Fruit fly (Drosophila melanogaster) whole organism, embryonic: ENCODE measurements around the gene Pde9.

Source experiments
- CG11504 ChIP-seq: fragments of 200-800 bp; sonication (Bioruptor generic); optimal IDR thresholded peaks from 3 replicates; lab custom pipeline; 2019; ENCODE audit warnings: missing biosample characterization, mild to moderate bottlenecking, missing genetic modification characterization, moderate library complexity
- CG13296 ChIP-seq: fragments of 200-800 bp; sonication (Bioruptor generic); optimal IDR thresholded peaks from 3 replicates; lab custom pipeline; 2018; ENCODE audit warnings: missing biosample characterization, mild to moderate bottlenecking, missing genetic modification characterization
- CG13424 ChIP-seq: fragments of 200-800 bp; sonication (Bioruptor generic); optimal IDR thresholded peaks from 2 replicates; lab custom pipeline; 2019; ENCODE audit warnings: missing biosample characterization, mild to moderate bottlenecking, missing genetic modification characterization, moderate library complexity
- CG1529 ChIP-seq: fragments of 200-800 bp; sonication (Bioruptor generic); optimal IDR thresholded peaks from 3 replicates; lab custom pipeline; 2018; ENCODE audit warnings: missing biosample characterization, missing genetic modification characterization
- CG17359 ChIP-seq: fragments of 200-800 bp; sonication (Bioruptor generic); optimal IDR thresholded peaks from 3 replicates; lab custom pipeline; 2018; ENCODE audit warnings: missing biosample characterization, mild to moderate bottlenecking, missing genetic modification characterization, moderate library complexity
- CG17829 ChIP-seq: fragments of 200-800 bp; optimal IDR thresholded peaks from 2 replicates; lab custom pipeline; 2019; ENCODE audit warnings: missing biosample characterization, mild to moderate bottlenecking, missing genetic modification characterization, moderate library complexity
- CG18262 ChIP-seq: fragments of 200-800 bp; optimal IDR thresholded peaks from 3 replicates; lab custom pipeline; 2019; ENCODE audit warnings: missing biosample characterization, mild to moderate bottlenecking, missing genetic modification characterization, moderate library complexity
- CG18619 ChIP-seq: fragments of 200-800 bp; sonication (Bioruptor generic); optimal IDR thresholded peaks from 3 replicates; lab custom pipeline; 2017; ENCODE audit warnings: missing biosample characterization, mild to moderate bottlenecking, missing genetic modification characterization
- CG2129 ChIP-seq: fragments of 200-800 bp; sonication (Bioruptor generic); IDR thresholded peaks from 2 replicates; pipeline ENCODE4 v1.3.6; 2022; ENCODE audit warnings: missing biosample characterization, missing genetic modification characterization; ENCODE audit not compliant: partially characterized antibody
- CG2678 ChIP-seq: fragments of 200-800 bp; sonication (Bioruptor generic); optimal IDR thresholded peaks from 3 replicates; lab custom pipeline; 2019; ENCODE audit warnings: missing biosample characterization, mild to moderate bottlenecking, missing genetic modification characterization, moderate library complexity
- CG2712 ChIP-seq: fragments of 200-800 bp; optimal IDR thresholded peaks from 3 replicates; lab custom pipeline; 2019; ENCODE audit warnings: missing biosample characterization, mild to moderate bottlenecking, missing genetic modification characterization, moderate library complexity
- CG3281 ChIP-seq: fragments of 200-800 bp; sonication (Bioruptor generic); optimal IDR thresholded peaks from 3 replicates; lab custom pipeline; 2017; ENCODE audit warnings: missing biosample characterization, mild to moderate bottlenecking, missing genetic modification characterization
- CG3726 ChIP-seq: fragments of 200-800 bp; sonication (Bioruptor generic); IDR thresholded peaks from 3 replicates; pipeline ENCODE4, ENCODE4 v1.3.6; 2022; ENCODE audit warnings: missing biosample characterization, missing genetic modification characterization
- CG4404 ChIP-seq: fragments of 200-800 bp; sonication (Bioruptor generic); IDR thresholded peaks from 2 replicates; pipeline ENCODE4 v1.3.6; 2022; ENCODE audit warnings: missing biosample characterization, missing genetic modification characterization
- CG4424 ChIP-seq: fragments of 200-800 bp; sonication (Bioruptor generic); optimal IDR thresholded peaks from 3 replicates; lab custom pipeline; 2016; ENCODE audit warnings: missing biosample characterization, missing genetic modification characterization
- CG8281 ChIP-seq: fragments of 200-800 bp; sonication (Bioruptor generic); optimal IDR thresholded peaks from 2 replicates; lab custom pipeline; 2018; ENCODE audit warnings: missing biosample characterization, mild to moderate bottlenecking, missing genetic modification characterization, moderate library complexity
- CG8944 ChIP-seq: fragments of 200-800 bp; sonication (Bioruptor generic); optimal IDR thresholded peaks from 3 replicates; lab custom pipeline; 2016; ENCODE audit warnings: missing biosample characterization, missing genetic modification characterization
- CG9817 ChIP-seq: fragments of 200-800 bp; sonication (Bioruptor generic); optimal IDR thresholded peaks from 2 replicates; lab custom pipeline; 2018; ENCODE audit warnings: missing biosample characterization, mild to moderate bottlenecking, missing genetic modification characterization, moderate library complexity
- CTCF ChIP-seq: fragments of 200-800 bp; sonication (Bioruptor generic); optimal IDR thresholded peaks from 2 replicates; lab custom pipeline; 2017; ENCODE audit warnings: missing biosample characterization, mild to moderate bottlenecking, missing genetic modification characterization, moderate library complexity
- CoRest ChIP-seq: fragments of 200-800 bp; sonication (Bioruptor generic); optimal IDR thresholded peaks from 3 replicates; lab custom pipeline; 2018; ENCODE audit warnings: missing biosample characterization, mild to moderate bottlenecking, missing genetic modification characterization, moderate library complexity
- D ChIP-seq, 2 experiments: fragments of 200-800 bp in 1 of 2; fragments of >200 bp in 1 of 2; sonication (Bioruptor generic) in 1 of 2; optimal IDR thresholded peaks; 2 replicates in 1 of 2; 3 replicates in 1 of 2; lab custom pipeline; 2017; ENCODE audit warnings: mild to moderate bottlenecking in 1 of 2, missing biosample characterization in 1 of 2, missing genetic modification characterization in 1 of 2, missing genetic modification reagents in 1 of 2
- E2f1 ChIP-seq: fragments of 200-800 bp; sonication (Bioruptor generic); IDR thresholded peaks from 2 replicates; pipeline ENCODE4 v1.3.6; 2022; ENCODE audit warnings: missing biosample characterization, missing genetic modification characterization
- Eip74EF ChIP-seq, 2 experiments: fragments of 200-800 bp in 1 of 2; fragments of >200 bp in 1 of 2; sonication (Bioruptor generic) in 1 of 2; optimal IDR thresholded peaks; 2 replicates each; lab custom pipeline; 2017 to 2019; ENCODE audit warnings: missing biosample characterization in 2 of 2, missing genetic modification characterization in 2 of 2, mild to moderate bottlenecking in 1 of 2, moderate library complexity in 1 of 2
- Fer3 ChIP-seq: fragments of 200-800 bp; sonication (Bioruptor generic); optimal IDR thresholded peaks from 2 replicates; lab custom pipeline; 2018; ENCODE audit warnings: missing biosample characterization, mild to moderate bottlenecking, missing genetic modification characterization, moderate library complexity
- HHEX ChIP-seq: fragments of 200-800 bp; sonication (Bioruptor generic); optimal IDR thresholded peaks from 3 replicates; lab custom pipeline; 2017; ENCODE audit warnings: missing biosample characterization, mild to moderate bottlenecking, missing genetic modification characterization, missing genetic modification reagents
- HmgD ChIP-seq: fragments of 200-800 bp; sonication (Bioruptor generic); optimal IDR thresholded peaks from 3 replicates; lab custom pipeline; 2016; ENCODE audit warnings: missing biosample characterization, missing genetic modification characterization
- Hr78 ChIP-seq, 2 experiments: fragments of 200-800 bp in 1 of 2; fragments of >200 bp in 1 of 2; sonication (Bioruptor generic) in 1 of 2; optimal IDR thresholded peaks; 2 replicates each; lab custom pipeline; 2017 to 2019; ENCODE audit warnings: missing biosample characterization in 2 of 2, missing genetic modification characterization in 2 of 2, mild to moderate bottlenecking in 1 of 2, moderate library complexity in 1 of 2
- ara ChIP-seq: fragments of 200-800 bp; sonication (Bioruptor generic); IDR thresholded peaks from 2 replicates; pipeline ENCODE4 v1.3.6; 2022; ENCODE audit warnings: missing biosample characterization, missing genetic modification characterization
- bowl ChIP-seq: fragments of 200-800 bp; sonication (Bioruptor generic); IDR thresholded peaks from 2 replicates; pipeline ENCODE4 v1.3.6; 2022; ENCODE audit warnings: missing biosample characterization, missing genetic modification characterization
- caup ChIP-seq: fragments of 200-800 bp; sonication (Bioruptor generic); optimal IDR thresholded peaks from 3 replicates; lab custom pipeline; 2017; ENCODE audit warnings: missing biosample characterization, mild to moderate bottlenecking, missing genetic modification characterization, moderate library complexity; ENCODE audit not compliant: severe bottlenecking
- cg ChIP-seq: fragments of 200-800 bp; sonication (Bioruptor generic); optimal IDR thresholded peaks from 3 replicates; lab custom pipeline; 2019; ENCODE audit warnings: missing biosample characterization, mild to moderate bottlenecking, missing genetic modification characterization, moderate library complexity
- chinmo ChIP-seq: fragments of 200-800 bp; sonication (Bioruptor generic); IDR thresholded peaks from 4 replicates; pipeline ENCODE4 v1.3.6; 2022; ENCODE audit warnings: missing biosample characterization, missing genetic modification characterization; ENCODE audit not compliant: partially characterized antibody
- dysf ChIP-seq: fragments of 200-800 bp; sonication (Bioruptor generic); IDR thresholded peaks from 3 replicates; pipeline ENCODE4 v1.3.6; 2022; ENCODE audit warnings: missing biosample characterization, missing genetic modification characterization
- eyg ChIP-seq: fragments of 200-800 bp; sonication (Bioruptor generic); optimal IDR thresholded peaks from 3 replicates; lab custom pipeline; 2016; ENCODE audit warnings: missing biosample characterization, missing genetic modification characterization
- hkb ChIP-seq, 2 experiments: fragments of 200-800 bp in 1 of 2; fragments of >200 bp in 1 of 2; sonication (Bioruptor generic) in 1 of 2; IDR thresholded peaks in 1 of 2; optimal IDR thresholded peaks in 1 of 2; 2 replicates each; pipeline versions ENCODE4 v1.3.6 to Lab custom; 2017 to 2022; ENCODE audit warnings: missing biosample characterization in 1 of 2, missing genetic modification characterization in 1 of 2
- lola ChIP-seq, 3 experiments: fragments of >200 bp in 2 of 3; fragments of 200-800 bp in 1 of 3; sonication (Bioruptor generic) in 1 of 3; optimal IDR thresholded peaks; 2 replicates each; lab custom pipeline; 2017 to 2019; ENCODE audit warnings: missing biosample characterization in 3 of 3, missing genetic modification characterization in 3 of 3, mild to moderate bottlenecking in 1 of 3, moderate library complexity in 1 of 3
- nerfin-1 ChIP-seq: fragments of 200-800 bp; sonication (Bioruptor generic); optimal IDR thresholded peaks from 3 replicates; lab custom pipeline; 2019; ENCODE audit warnings: missing biosample characterization, mild to moderate bottlenecking, missing genetic modification characterization, moderate library complexity
- nerfin-2 ChIP-seq: fragments of 200-800 bp; sonication (Bioruptor generic); IDR thresholded peaks from 2 replicates; pipeline ENCODE4 v1.3.6; 2022; ENCODE audit warnings: missing biosample characterization, missing genetic modification characterization; ENCODE audit not compliant: partially characterized antibody
- nmo ChIP-seq: fragments of 200-800 bp; sonication (Bioruptor generic); optimal IDR thresholded peaks from 2 replicates; lab custom pipeline; 2018; ENCODE audit warnings: missing biosample characterization, mild to moderate bottlenecking, missing genetic modification characterization, moderate library complexity
- sc ChIP-seq, 3 experiments: fragments of >200 bp in 2 of 3; fragments of 200-800 bp in 1 of 3; sonication (Bioruptor generic) in 1 of 3; optimal IDR thresholded peaks; 2 replicates in 2 of 3; 3 replicates in 1 of 3; lab custom pipeline; 2017; ENCODE audit warnings: mild to moderate bottlenecking in 1 of 3, missing biosample characterization in 1 of 3, missing genetic modification characterization in 1 of 3, missing genetic modification reagents in 1 of 3
- scrt ChIP-seq: fragments of 200-800 bp; sonication (Bioruptor generic); optimal IDR thresholded peaks from 2 replicates; lab custom pipeline; 2018; ENCODE audit warnings: missing biosample characterization, mild to moderate bottlenecking, missing genetic modification characterization, moderate library complexity
- sens ChIP-seq: fragments of 200-800 bp; sonication (Bioruptor generic); peaks from one replicate; lab custom pipeline; 2016; ENCODE audit warnings: missing biosample characterization, missing genetic modification characterization
- sima ChIP-seq: fragments of 200-800 bp; sonication (Bioruptor generic); optimal IDR thresholded peaks from 2 replicates; lab custom pipeline; 2016; ENCODE audit warnings: missing biosample characterization, missing genetic modification characterization
- sisA ChIP-seq: fragments of 200-800 bp; sonication (Bioruptor generic); IDR thresholded peaks from 2 replicates; pipeline ENCODE4 v1.3.6; 2022; ENCODE audit warnings: missing biosample characterization, missing genetic modification characterization
- slbo ChIP-seq: fragments of 200-800 bp; sonication (Bioruptor generic); IDR thresholded peaks from 2 replicates; pipeline ENCODE4 v1.3.6; 2022; ENCODE audit warnings: missing biosample characterization, missing genetic modification characterization
- yki ChIP-seq: fragments of >200 bp; optimal IDR thresholded peaks from 3 replicates; lab custom pipeline; 2018
- zf30C ChIP-seq: fragments of 200-800 bp; sonication (Bioruptor generic); optimal IDR thresholded peaks from 3 replicates; lab custom pipeline; 2018; ENCODE audit warnings: missing biosample characterization, mild to moderate bottlenecking, missing genetic modification characterization

Gene Pde9

dm6 chrX:12937825-12938520 is 40.8 kb upstream of the Pde9 start (continued):
- TF ChIP-seq CG2678 (tag; lab: Kevin White, UChicago), result peak; percentile 76
- peak; percentile 67 for TF ChIP-seq CG18262 (tag; lab: Kevin White, UChicago)
- no peak for TF ChIP-seq CG8944
- no peak for TF ChIP-seq CG8281 (tag; lab: Kevin White, UChicago)
- TF ChIP-seq yki, result peak; percentile 54
- peak; percentile 71 for TF ChIP-seq CG11504
- TF ChIP-seq slbo (GFP tag; lab: Robert Waterston, UW), result peak; percentile 42; the same call in 1 of the 2 replicates
- peak; percentile 66 for TF ChIP-seq CG17359
- TF ChIP-seq sc (optimal IDR thresholded peaks at IDR 0.05; lab: Kevin White, UChicago), result no peak
- TF ChIP-seq sc (GFP tag; optimal IDR thresholded peaks at IDR 0.05; lab: Kevin White, UChicago), result no peak
- TF ChIP-seq lola (GFP tag; optimal IDR thresholded peaks at IDR 0.05; lab: Kevin White, UChicago), result peak in 1 of 3 experiments; percentile 43
- peak; percentile 24 for TF ChIP-seq caup (GFP tag; lab: Kevin White, UChicago)
- TF ChIP-seq CG1529, result no peak
- no peak; the same call in 1 of the 2 replicates for TF ChIP-seq sisA
- TF ChIP-seq hkb (optimal IDR thresholded peaks at IDR 0.05; lab: Kevin White, UChicago), result no peak
- 0 out of 2 replicates have a peak, but pooled peaks have one; percentile 27 for TF ChIP-seq hkb (GFP tag; IDR thresholded peaks at IDR 0.05; lab: Robert Waterston, UW)
- peak; percentile 89 for TF ChIP-seq cg (GFP tag; lab: Kevin White, UChicago)
- no peak for TF ChIP-seq sima
- TF ChIP-seq CoRest, result peak; percentile 54
- TF ChIP-seq nerfin-1 (tag; lab: Kevin White, UChicago), result peak; percentile 72
- peak; percentile 35 for TF ChIP-seq CG3281
- peak; percentile 17 for TF ChIP-seq CG18619 (GFP tag; lab: Kevin White, UChicago)
- TF ChIP-seq CG2712 (tag; lab: Kevin White, UChicago), result peak; percentile 57
- TF ChIP-seq CG13424 (tag; lab: Kevin White, UChicago), result peak; percentile 66
- peak; percentile 59; the same call in 2 of the 3 replicates for TF ChIP-seq dysf (GFP tag; lab: Robert Waterston, UW)
- TF ChIP-seq D (optimal IDR thresholded peaks at IDR 0.05; lab: Kevin White, UChicago), result peak; percentile 84
- no peak for TF ChIP-seq D (GFP tag; optimal IDR thresholded peaks at IDR 0.05; lab: Kevin White, UChicago)
- no peak for TF ChIP-seq CTCF (GFP tag; lab: Kevin White, UChicago)
- peak; percentile 23 for TF ChIP-seq CG13296 (GFP tag; lab: Kevin White, UChicago)
- TF ChIP-seq CG4424, result no peak
- no peak for TF ChIP-seq ara (GFP tag; lab: Robert Waterston, UW)
- TF ChIP-seq CG4404 (GFP tag; lab: Robert Waterston, UW), result no peak
- no peak for TF ChIP-seq CG3726 (GFP tag; lab: Robert Waterston, UW)
- peak; percentile 28 for TF ChIP-seq scrt (GFP tag; lab: Kevin White, UChicago)
- TF ChIP-seq Hr78 (GFP tag; optimal IDR thresholded peaks at IDR 0.05; lab: Kevin White, UChicago), result no peak
- TF ChIP-seq eyg (GFP tag; lab: Kevin White, UChicago), result no peak
- peak; percentile 47 for TF ChIP-seq E2f1 (GFP tag; lab: Robert Waterston, UW)
- no peak for TF ChIP-seq HmgD (GFP tag; lab: Kevin White, UChicago)
- peak; percentile 49 for TF ChIP-seq Fer3
- peak; percentile 57 for TF ChIP-seq nmo (GFP tag; lab: Kevin White, UChicago)
- 0 out of 4 replicates have a peak, but pooled peaks have one; percentile 56 for TF ChIP-seq chinmo (GFP tag; lab: Robert Waterston, UW)
- peak in 1 of 2 experiments; percentile 12 for TF ChIP-seq Eip74EF (GFP tag; optimal IDR thresholded peaks at IDR 0.05; lab: Kevin White, UChicago)
- peak; percentile 78 for TF ChIP-seq zf30C (GFP tag; lab: Kevin White, UChicago)
- peak; percentile 10 for TF ChIP-seq CG9817
- no peak for TF ChIP-seq bowl (GFP tag; lab: Robert Waterston, UW)
- TF ChIP-seq CG2129 (GFP tag; lab: Robert Waterston, UW), result no peak
- no peak for TF ChIP-seq nerfin-2 (GFP tag; lab: Robert Waterston, UW)
- TF ChIP-seq sens (GFP tag; lab: Kevin White, UChicago), result peak; percentile 49
- TF ChIP-seq CG17829 (tag; lab: Kevin White, UChicago), result peak; percentile 39
- peak; percentile 31 for TF ChIP-seq HHEX (GFP tag; lab: Kevin White, UChicago)
